Fruit fly (Drosophila melanogaster): Measurements from ENCODE around the gene Thor.

Gene Thor

dm6 chr2L:3457007-3457406, 21.2 kb upstream of the Thor start, which contains the start of the genes Cog3 and Sec5 (continued):
- TF ChIP-seq phol (tag; optimal IDR thresholded peaks at IDR 0.05) (peak; percentile 87), CG9727 (GFP tag; optimal IDR thresholded peaks at IDR 0.05) (peak; percentile 51), CG1529 (GFP tag; optimal IDR thresholded peaks at IDR 0.05) (no peak), CG7271 (tag; optimal IDR thresholded peaks at IDR 0.05) (no peak), CG2712 (tag; optimal IDR thresholded peaks at IDR 0.05) (peak; percentile 81), pan (optimal IDR thresholded peaks at IDR 0.05) (no peak), pan (GFP tag; optimal IDR thresholded peaks at IDR 0.05 in 1 of 2, IDR thresholded peaks at IDR 0.05 in 1 of 2) (peak in 1 of 2 experiments; percentile 69), onecut (GFP tag; IDR thresholded peaks at IDR 0.05) (no peak; the same call in 1 of the 2 replicates), gsb-n (tag; optimal IDR thresholded peaks at IDR 0.05) (no peak), sim (GFP tag; IDR thresholded peaks at IDR 0.05) (no peak), Sox100B (GFP tag; optimal IDR thresholded peaks at IDR 0.05) (no peak), Oli (tag; optimal IDR thresholded peaks at IDR 0.05) (no peak), CG4404 (GFP tag; IDR thresholded peaks at IDR 0.05) (peak; percentile 56; the same call in 1 of the 2 replicates), Fer3 (tag; optimal IDR thresholded peaks at IDR 0.05) (peak; percentile 74), kah (GFP tag; optimal IDR thresholded peaks at IDR 0.05) (no peak), dysf (GFP tag; IDR thresholded peaks at IDR 0.05) (peak; percentile 71; the same call in 2 of the 3 replicates), Abd-B (GFP tag; optimal IDR thresholded peaks at IDR 0.05) (peak; percentile 77), Xrp1 (GFP tag; IDR thresholded peaks at IDR 0.05) (peak; percentile 68), Elba2 (GFP tag; optimal IDR thresholded peaks at IDR 0.05) (peak; percentile 20), Kr (GFP tag; optimal IDR thresholded peaks at IDR 0.05) (no peak), gro (GFP tag; optimal IDR thresholded peaks at IDR 0.05) (no peak), slbo (GFP tag; IDR thresholded peaks at IDR 0.05) (peak; percentile 78), Fer2 (tag; optimal IDR thresholded peaks at IDR 0.05) (peak; percentile 66), CG14441 (GFP tag; IDR thresholded peaks at IDR 0.05) (peak; percentile 59), CG17612 (GFP tag; IDR thresholded peaks at IDR 0.05) (no peak), CG14014 (GFP tag; IDR thresholded peaks at IDR 0.05) (peak; percentile 47; the same call in 1 of the 2 replicates), dmrt11E (tag; optimal IDR thresholded peaks at IDR 0.05) (peak; percentile 58), zfh2 (GFP tag; optimal IDR thresholded peaks at IDR 0.05) (peak; percentile 61), CG2889 (GFP tag; IDR thresholded peaks at IDR 0.05) (no peak), Sry-β (GFP tag; optimal IDR thresholded peaks at IDR 0.05) (peak; percentile 100), CG15514 (GFP tag; optimal IDR thresholded peaks at IDR 0.05) (peak; percentile 74), ase (GFP tag; IDR thresholded peaks at IDR 0.05) (no peak), Vsx1 (GFP tag; optimal IDR thresholded peaks at IDR 0.05) (no peak), Ptx1 (GFP tag; IDR thresholded peaks at IDR 0.05) (peak; percentile 72), stc (GFP tag; IDR thresholded peaks at IDR 0.05) (no peak), bbx (GFP tag; IDR thresholded peaks at IDR 0.05; ENCODE audit: partially characterized antibody) (no peak), corto (GFP tag; optimal IDR thresholded peaks at IDR 0.05) (no peak), CG4820 (GFP tag; optimal IDR thresholded peaks at IDR 0.05) (peak; percentile 27), Chrac-16 (GFP tag; optimal IDR thresholded peaks at IDR 0.05) (peak; percentile 61), prd (optimal IDR thresholded peaks at IDR 0.05) (no peak), prd (GFP tag; IDR thresholded peaks at IDR 0.05) (peak; percentile 67; the same call in 2 of the 3 replicates), so (GFP tag; IDR thresholded peaks at IDR 0.05) (peak; percentile 31; the same call in 1 of the 3 replicates), CG10209 (GFP tag; optimal IDR thresholded peaks at IDR 0.05) (peak; percentile 62), CG31441 (GFP tag; IDR thresholded peaks at IDR 0.05) (no peak), CG3847 (GFP tag; IDR thresholded peaks at IDR 0.05) (peak; percentile 85), CG6254 (GFP tag; optimal IDR thresholded peaks at IDR 0.05) (no peak), D19B (GFP tag; optimal IDR thresholded peaks at IDR 0.05) (no peak), H2.0 (GFP tag; IDR thresholded peaks at IDR 0.05) (peak; percentile 23; the same call in 1 of the 2 replicates), CG7372 (GFP tag; IDR thresholded peaks at IDR 0.05) (peak; percentile 69; the same call in 1 of the 2 replicates), slou (GFP tag; optimal IDR thresholded peaks at IDR 0.05) (no peak), CG13894 (tag; optimal IDR thresholded peaks at IDR 0.05) (no peak), CG8388 (GFP tag; optimal IDR thresholded peaks at IDR 0.05) (no peak)
